Fruit fly (Drosophila melanogaster): ENCODE measurements around the gene ATPsynE.

The ATPsynE gene

DNA sequence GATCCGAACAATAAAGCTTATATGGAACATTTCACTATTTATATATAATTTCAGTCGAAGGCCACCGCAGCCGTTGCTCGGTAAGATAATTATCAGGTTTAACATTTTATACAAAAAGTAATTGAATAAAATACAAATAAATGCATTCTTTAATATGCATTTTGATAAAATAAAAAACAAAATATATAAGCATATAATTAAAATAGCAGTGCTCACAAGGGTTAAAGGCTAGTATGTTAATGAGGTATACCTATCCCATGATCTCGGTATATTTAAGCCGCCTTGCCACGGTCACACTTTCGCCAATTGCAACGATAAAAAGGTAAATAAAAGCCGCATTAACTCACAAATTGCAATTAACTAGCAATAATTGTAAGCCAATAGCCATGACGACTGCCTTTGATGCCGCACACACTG, 17.9 kb upstream of the ATPsynE start, which contains the start of gene Polr2I:
Gene Polr2I, plus strand, starts transcription at position 289 of the 417 bp plus-strand sequence.
- TF ChIP-seq CG7368 (GFP tag; optimal IDR thresholded peaks at IDR 0.05) (no peak), Sox14 (GFP tag; optimal IDR thresholded peaks at IDR 0.05) (peak; percentile 62), Sox15 (GFP tag; optimal IDR thresholded peaks at IDR 0.05) (peak; percentile 37), ss (GFP tag; optimal IDR thresholded peaks at IDR 0.05) (no peak), CG6792 (GFP tag; optimal IDR thresholded peaks at IDR 0.05) (peak; percentile 15), Ets96B (tag; optimal IDR thresholded peaks at IDR 0.05) (peak; percentile 45), fkh (GFP tag; optimal IDR thresholded peaks at IDR 0.05) (peak; percentile 68), CG8632 (GFP tag; optimal IDR thresholded peaks at IDR 0.05) (peak; percentile 26), CG31627 (GFP tag; optimal IDR thresholded peaks at IDR 0.05) (peak; percentile 27), Eip78C (GFP tag) (peak; percentile 58), CG10631 (GFP tag; optimal IDR thresholded peaks at IDR 0.05) (no peak), CG34406 (GFP tag; optimal IDR thresholded peaks at IDR 0.05) (peak; percentile 33), esn (GFP tag; optimal IDR thresholded peaks at IDR 0.05) (peak; percentile 35), CG3032 (tag; optimal IDR thresholded peaks at IDR 0.05) (peak; percentile 56), CG6854 (GFP tag; optimal IDR thresholded peaks at IDR 0.05) (no peak), CG10669 (GFP tag; optimal IDR thresholded peaks at IDR 0.05) (no peak), CG15336 (GFP tag; IDR thresholded peaks at IDR 0.05) (peak; percentile 10; the same call in 1 of the 2 replicates), Gug (GFP tag; IDR thresholded peaks at IDR 0.05) (0 out of 2 replicates have a peak, but pooled peaks have one; percentile 30), cyc (GFP tag; optimal IDR thresholded peaks at IDR 0.05) (peak; percentile 37), Blimp-1 (GFP tag; optimal IDR thresholded peaks at IDR 0.05) (no peak), lz (GFP tag; optimal IDR thresholded peaks at IDR 0.05) (peak; percentile 33), eg (GFP tag; IDR thresholded peaks at IDR 0.05) (peak; percentile 32; the same call in 1 of the 3 replicates), topi (GFP tag; optimal IDR thresholded peaks at IDR 0.05) (peak; percentile 7), fd59A (GFP tag; optimal IDR thresholded peaks at IDR 0.05) (peak; percentile 12)

DNA sequence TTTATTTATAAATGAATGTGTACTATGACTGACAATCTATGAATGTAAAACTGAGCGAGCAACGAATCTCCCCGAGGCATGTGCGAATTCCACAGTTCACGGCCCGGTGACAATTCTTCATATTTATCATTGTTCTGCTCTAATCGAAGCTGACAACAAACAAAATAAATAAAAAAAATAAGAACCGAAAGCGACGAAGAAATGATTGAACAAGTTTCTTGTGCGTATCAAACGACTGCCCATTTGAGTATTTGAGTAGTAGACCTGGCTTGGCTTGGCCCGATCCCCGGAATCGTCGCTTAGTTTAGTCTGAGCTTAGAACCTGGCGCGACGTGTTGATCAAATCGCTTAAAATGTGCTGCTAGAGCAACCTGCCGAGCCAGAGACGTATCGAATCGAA, 16.7 kb upstream of the ATPsynE start, which contains the start of gene CG31321:
Gene CG31321, plus strand, starts transcription at position 301 of the 400 bp plus-strand sequence.
- TF ChIP-seq CG6163 (GFP tag; IDR thresholded peaks at IDR 0.05): no peak
- TF ChIP-seq CG15336 (GFP tag; IDR thresholded peaks at IDR 0.05): no peak
- no peak for TF ChIP-seq CG11902 (GFP tag; optimal IDR thresholded peaks at IDR 0.05)
- no peak for TF ChIP-seq CG34406 (GFP tag; optimal IDR thresholded peaks at IDR 0.05)
- no peak for TF ChIP-seq eg (GFP tag; IDR thresholded peaks at IDR 0.05)
- no peak for TF ChIP-seq acj6 (GFP tag; optimal IDR thresholded peaks at IDR 0.05)
- no peak for TF ChIP-seq salr (GFP tag; optimal IDR thresholded peaks at IDR 0.05)
- no peak for TF ChIP-seq topi (GFP tag; optimal IDR thresholded peaks at IDR 0.05)
- TF ChIP-seq CG31627 (GFP tag; optimal IDR thresholded peaks at IDR 0.05): no peak
- no peak for TF ChIP-seq Sox14 (GFP tag; optimal IDR thresholded peaks at IDR 0.05)
- TF ChIP-seq CG10631 (GFP tag; optimal IDR thresholded peaks at IDR 0.05): no peak
- TF ChIP-seq CG1621 (tag; optimal IDR thresholded peaks at IDR 0.05): no peak
- TF ChIP-seq Lpt (GFP tag; optimal IDR thresholded peaks at IDR 0.05): no peak
- no peak for TF ChIP-seq Gug (GFP tag; IDR thresholded peaks at IDR 0.05)
- TF ChIP-seq Blimp-1 (GFP tag; optimal IDR thresholded peaks at IDR 0.05): no peak
- no peak for TF ChIP-seq CG11294 (GFP tag; IDR thresholded peaks at IDR 0.05)
- TF ChIP-seq dsx (GFP tag; optimal IDR thresholded peaks at IDR 0.05; ENCODE audit: poor library complexity, severe bottlenecking): no peak
- no peak for TF ChIP-seq CG6808 (GFP tag; optimal IDR thresholded peaks at IDR 0.05)

DNA sequence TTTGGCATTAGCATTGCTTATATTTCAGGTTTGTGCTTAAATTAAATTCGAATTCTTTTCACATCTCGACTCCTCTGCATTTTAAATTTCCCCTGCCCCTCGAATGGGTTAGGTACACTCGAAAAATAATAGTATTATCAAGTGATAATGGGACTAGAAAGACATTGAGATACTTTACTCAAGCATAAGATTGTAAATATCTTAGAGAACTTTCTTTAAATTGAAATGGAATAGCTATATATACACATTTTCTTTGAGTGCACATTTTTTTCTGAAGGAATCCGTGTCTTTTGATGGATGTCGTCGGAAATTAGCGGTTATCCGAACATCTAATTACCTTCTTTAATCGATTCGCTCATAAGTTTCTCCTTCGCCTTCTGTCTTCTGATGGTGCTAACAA, 15.7 kb upstream of the ATPsynE start:
- TF ChIP-seq CG31627 (GFP tag; optimal IDR thresholded peaks at IDR 0.05) (peak; percentile 31), fkh (GFP tag; optimal IDR thresholded peaks at IDR 0.05) (no peak), dsx (GFP tag; optimal IDR thresholded peaks at IDR 0.05; ENCODE audit: poor library complexity, severe bottlenecking) (no peak), Eip78C (GFP tag) (peak; percentile 58), salr (GFP tag; optimal IDR thresholded peaks at IDR 0.05) (no peak), CG32006 (GFP tag; optimal IDR thresholded peaks at IDR 0.05) (peak; percentile 22), fd85E (GFP tag; optimal IDR thresholded peaks at IDR 0.05) (no peak), lz (GFP tag; optimal IDR thresholded peaks at IDR 0.05) (peak; percentile 46), fd59A (GFP tag; optimal IDR thresholded peaks at IDR 0.05) (no peak), vri (GFP tag; optimal IDR thresholded peaks at IDR 0.05) (no peak), CG8119 (GFP tag; IDR thresholded peaks at IDR 0.05) (no peak), CG6792 (GFP tag; optimal IDR thresholded peaks at IDR 0.05) (no peak), Sox15 (GFP tag; optimal IDR thresholded peaks at IDR 0.05) (no peak), CG9139 (GFP tag; optimal IDR thresholded peaks at IDR 0.05) (no peak), Gug (GFP tag; IDR thresholded peaks at IDR 0.05) (no peak), Eip93F (GFP tag; optimal IDR thresholded peaks at IDR 0.05) (no peak), CG11762 (GFP tag; optimal IDR thresholded peaks at IDR 0.05; ENCODE audit: insufficient read depth) (no peak), pdm3 (GFP tag; optimal IDR thresholded peaks at IDR 0.05) (no peak), Ets96B (tag; optimal IDR thresholded peaks at IDR 0.05) (no peak), net (GFP tag; optimal IDR thresholded peaks at IDR 0.05) (no peak), Eip75B (GFP tag; optimal IDR thresholded peaks at IDR 0.05) (no peak), CG11902 (GFP tag; optimal IDR thresholded peaks at IDR 0.05) (no peak), CG16779 (tag; optimal IDR thresholded peaks at IDR 0.05) (no peak), CG1621 (tag; optimal IDR thresholded peaks at IDR 0.05) (no peak), CG3919 (GFP tag; optimal IDR thresholded peaks at IDR 0.05) (no peak), ss (GFP tag; optimal IDR thresholded peaks at IDR 0.05) (no peak), Lpt (GFP tag; optimal IDR thresholded peaks at IDR 0.05) (no peak)
